Worm (Caenorhabditis elegans): ENCODE measurements around the gene F28D1.6.

F28D1.6 gene

ce11 chrIV:12335248-12335647, 49.7 kb downstream of the F28D1.6 start:
- no peak for TF ChIP-seq fkh-6 (tag; optimal IDR thresholded peaks at IDR 0.05)
- TF ChIP-seq rnt-1 (tag; optimal IDR thresholded peaks at IDR 0.05) = peak; percentile 30
- no peak for TF ChIP-seq ceh-31 (tag; optimal IDR thresholded peaks at IDR 0.05)
- TF ChIP-seq hlh-30 (tag; optimal IDR thresholded peaks at IDR 0.05; ENCODE audit: insufficient read depth) = no peak
- no peak for TF ChIP-seq sox-4 (tag; optimal IDR thresholded peaks at IDR 0.05)
- no peak for TF ChIP-seq pax-1 (tag; optimal IDR thresholded peaks at IDR 0.05)
- no peak for TF ChIP-seq ets-4 (tag; optimal IDR thresholded peaks at IDR 0.05)
- no peak for TF ChIP-seq ama-1 (optimal IDR thresholded peaks at IDR 0.05)
- TF ChIP-seq tbx-2 (tag; optimal IDR thresholded peaks at IDR 0.05) = peak; percentile 21
- TF ChIP-seq ceh-6 (GFP tag; optimal IDR thresholded peaks at IDR 0.05) = no peak
- no peak for TF ChIP-seq K02D7.2 (tag; optimal IDR thresholded peaks at IDR 0.05)
- peak; percentile 30 for TF ChIP-seq nfya-1 (tag; optimal IDR thresholded peaks at IDR 0.05)
- no peak for TF ChIP-seq hlh-8 (tag; optimal IDR thresholded peaks at IDR 0.05)
- TF ChIP-seq C08G9.2 (tag; optimal IDR thresholded peaks at IDR 0.05) = no peak
- no peak for TF ChIP-seq nhr-232 (tag; optimal IDR thresholded peaks at IDR 0.05)
- TF ChIP-seq fax-1 (tag; optimal IDR thresholded peaks at IDR 0.05) = no peak
- no peak for TF ChIP-seq C38D4.7 (GFP tag; optimal IDR thresholded peaks at IDR 0.05)
- no peak for TF ChIP-seq ztf-16 (tag; optimal IDR thresholded peaks at IDR 0.05)
- no peak for TF ChIP-seq ceh-34 (tag; optimal IDR thresholded peaks at IDR 0.05)
- TF ChIP-seq pha-4 (tag; optimal IDR thresholded peaks at IDR 0.05) = no peak
- TF ChIP-seq tbx-7 (tag; optimal IDR thresholded peaks at IDR 0.05) = no peak
- TF ChIP-seq dmd-4 (tag; optimal IDR thresholded peaks at IDR 0.05; ENCODE audit: borderline replicate concordance) = no peak
- TF ChIP-seq ceh-45 (GFP tag; IDR thresholded peaks at IDR 0.05) = no peak
- peak; percentile 36 for TF ChIP-seq ceh-18 (tag; optimal IDR thresholded peaks at IDR 0.05)
- no peak for TF ChIP-seq ceh-24 (tag; optimal IDR thresholded peaks at IDR 0.05)
- TF ChIP-seq odd-2 (tag; optimal IDR thresholded peaks at IDR 0.05) = no peak

- no peak for TF ChIP-seq C38D4.7 (GFP tag; optimal IDR thresholded peaks at IDR 0.05)
- TF ChIP-seq pag-3 (tag; optimal IDR thresholded peaks at IDR 0.05; ENCODE audit: borderline replicate concordance) = no peak
- no peak for TF ChIP-seq fax-1 (tag; optimal IDR thresholded peaks at IDR 0.05)
- no peak for TF ChIP-seq pqm-1 (tag; optimal IDR thresholded peaks at IDR 0.05)
- TF ChIP-seq elt-4 (tag; optimal IDR thresholded peaks at IDR 0.05) = no peak
- no peak for TF ChIP-seq fkh-6 (tag; optimal IDR thresholded peaks at IDR 0.05)
- TF ChIP-seq ceh-6 (GFP tag; optimal IDR thresholded peaks at IDR 0.05) = no peak
- no peak for TF ChIP-seq C08G9.2 (tag; optimal IDR thresholded peaks at IDR 0.05)
- TF ChIP-seq mec-3 (tag; optimal IDR thresholded peaks at IDR 0.05; ENCODE audit: borderline replicate concordance) = no peak
- no peak for TF ChIP-seq pha-4 (tag; optimal IDR thresholded peaks at IDR 0.05)
- TF ChIP-seq unc-55 (GFP tag; optimal IDR thresholded peaks at IDR 0.05) = no peak
- TF ChIP-seq zip-5 (tag; optimal IDR thresholded peaks at IDR 0.05) = no peak
- TF ChIP-seq lim-6 (tag; optimal IDR thresholded peaks at IDR 0.05) = no peak
- TF ChIP-seq lin-11 (tag; optimal IDR thresholded peaks at IDR 0.05) = no peak
- no peak for TF ChIP-seq unc-3 (GFP tag; conservative IDR thresholded peaks at IDR 0.05)
- no peak for TF ChIP-seq unc-3 (tag; optimal IDR thresholded peaks at IDR 0.05)
- no peak for TF ChIP-seq gmeb-2 (tag; optimal IDR thresholded peaks at IDR 0.05)
Measured at ce11 chrIV:12334708-12335107, 50.3 kb downstream of the F28D1.6 start.
